Worm (Caenorhabditis elegans) whole organism, L4 larva: Measurements from ENCODE around the gene flp-23.

Experiments
- ceh-62 ChIP-seq: sonication (generic microtip); optimal IDR thresholded peaks from 2 replicates; lab custom pipeline; 2017; ENCODE audit warnings: missing biosample characterization, missing genetic modification characterization
- nhr-28 ChIP-seq: fragments of 150-350 bp; optimal IDR thresholded peaks from 2 replicates; lab custom pipeline; 2014; ENCODE audit warnings: missing biosample characterization, missing genetic modification characterization
- ztf-11 ChIP-seq: fragments of 150-350 bp; optimal IDR thresholded peaks from 2 replicates; lab custom pipeline; 2014; ENCODE audit warnings: missing biosample characterization, missing genetic modification characterization

ce11 chrIII:8625125-8625524 lies 25.4 kb upstream of the flp-23 start:
- TF ChIP-seq ceh-62 (tag; lab: Kevin White, UChicago) = no peak
- TF ChIP-seq ztf-11 (tag; lab: Kevin White, UChicago) = no peak
- TF ChIP-seq nhr-28 (tag; lab: Kevin White, UChicago) = no peak
